Worm (Caenorhabditis elegans) whole organism, L4 larva: ENCODE data around the gene kle-2.

Experiments used
- aly-2 ChIP-seq: sonication (generic microtip); optimal IDR thresholded peaks from 2 replicates; lab custom pipeline; 2018; ENCODE audit warnings: missing biosample characterization, missing genetic modification characterization
- ama-1 ChIP-seq: fragments of 150-350 bp; optimal IDR thresholded peaks from 2 replicates; lab custom pipeline; 2014; ENCODE audit warnings: inconsistent platforms, mixed read lengths
- arid-1 ChIP-seq: fragments of 200-800 bp; sonication (Bioruptor generic); conservative IDR thresholded peaks from 2 replicates; pipeline ENCODE4 v1.3.6; 2022; ENCODE audit warnings: missing genetic modification reagents, missing genetic modification characterization, missing compliant biosample characterization
- ces-1 ChIP-seq: fragments of 150-350 bp; sonication (generic microtip); optimal IDR thresholded peaks from 4 replicates; lab custom pipeline; 2014; ENCODE audit warnings: missing biosample characterization, missing genetic modification reagents, missing genetic modification characterization
- dpl-1 ChIP-seq: fragments of 150-350 bp; optimal IDR thresholded peaks from 2 replicates; lab custom pipeline; 2014; ENCODE audit warnings: missing biosample characterization, missing genetic modification reagents, missing genetic modification characterization
- egl-43 ChIP-seq: fragments of 200-800 bp; sonication (Bioruptor generic); IDR thresholded peaks from 2 replicates; pipeline ENCODE4 v1.3.6; 2022; ENCODE audit warnings: missing genetic modification reagents, missing genetic modification characterization, missing compliant biosample characterization
- fkh-10 ChIP-seq: fragments of 150-350 bp; optimal IDR thresholded peaks from 2 replicates; lab custom pipeline; 2014; ENCODE audit warnings: missing biosample characterization, missing genetic modification reagents, missing genetic modification characterization
- jun-1 ChIP-seq: fragments of 150-350 bp; optimal IDR thresholded peaks from 2 replicates; lab custom pipeline; 2014; ENCODE audit warnings: missing biosample characterization, missing genetic modification reagents, missing genetic modification characterization
- mdl-1 ChIP-seq, 2 experiments: fragments of 150-350 bp in 1 of 2; sonication (generic microtip) in 1 of 2; optimal IDR thresholded peaks; 2 replicates each; lab custom pipeline; 2014 to 2017; ENCODE audit warnings: missing biosample characterization in 2 of 2, missing genetic modification characterization in 2 of 2
- nhr-25 ChIP-seq: sonication (generic microtip); optimal IDR thresholded peaks from 2 replicates; lab custom pipeline; 2017; ENCODE audit warnings: missing genetic modification characterization, mild to moderate bottlenecking, missing compliant biosample characterization, antibody characterized with exemption, moderate library complexity, borderline replicate concordance; ENCODE audit not compliant: insufficient read depth
- nhr-42 ChIP-seq: fragments of 200-800 bp; sonication (Bioruptor generic); IDR thresholded peaks from 2 replicates; pipeline ENCODE4 v1.3.6; 2022; ENCODE audit warnings: missing genetic modification characterization, missing compliant biosample characterization
- snpc-4 ChIP-seq: fragments of 150-350 bp; optimal IDR thresholded peaks from 2 replicates; lab custom pipeline; 2014; ENCODE audit warnings: missing biosample characterization, missing genetic modification characterization
- unc-62 ChIP-seq, 3 experiments: fragments of 150-350 bp in 1 of 3; sonication (generic microtip); optimal IDR thresholded peaks in 2 of 3; peaks in 1 of 3; 1 replicate in 1 of 3; 2 replicates in 2 of 3; lab custom pipeline; 2014 to 2017; ENCODE audit warnings: missing biosample characterization in 3 of 3, missing genetic modification characterization in 3 of 3, missing genetic modification reagents in 3 of 3, missing genotype in 1 of 3
- zfp-3 ChIP-seq: fragments of 200-800 bp; sonication (Bioruptor generic); conservative IDR thresholded peaks from 2 replicates; pipeline ENCODE4 v1.3.6; 2022; ENCODE audit warnings: missing genetic modification reagents, missing genetic modification characterization, missing compliant biosample characterization

DNA sequence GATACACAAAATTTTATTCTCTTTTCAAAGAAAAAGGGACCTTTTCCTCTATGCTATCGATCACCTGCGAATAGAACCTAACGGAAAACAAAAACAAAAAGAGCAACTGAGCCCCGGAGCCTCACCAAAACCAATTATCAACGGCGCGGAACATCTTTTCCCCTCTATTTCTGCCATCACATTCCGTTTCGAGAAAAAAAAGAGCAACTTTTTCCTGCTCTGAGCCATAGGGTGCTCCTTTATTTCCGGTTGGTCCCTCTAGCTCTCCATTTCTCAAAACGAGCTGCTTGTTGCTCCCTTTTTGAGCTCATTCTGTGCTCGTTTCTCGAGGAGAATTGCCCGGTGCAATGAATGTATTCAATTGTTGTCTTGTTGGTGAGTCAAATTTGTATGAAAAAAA lies 38.1 kb downstream of the kle-2 start, which contains the start of gene clp-1:
- no peak for TF ChIP-seq nhr-42 (GFP tag; lab: Robert Waterston, UW)
- TF ChIP-seq egl-43 (GFP tag; lab: Robert Waterston, UW) = 0 out of 2 replicates have a peak, but pooled peaks have one; percentile 16
- TF ChIP-seq jun-1 = no peak
- no peak for TF ChIP-seq ama-1 (lab: Kevin White, UChicago)
- TF ChIP-seq nhr-25 (tag; lab: Kevin White, UChicago) = no peak
- no peak for TF ChIP-seq arid-1 (GFP tag; lab: Robert Waterston, UW)
- TF ChIP-seq unc-62 (GFP tag; optimal IDR thresholded peaks at IDR 0.05 in 1 of 2; lab: Kevin White, UChicago) = no peak
- no peak for TF ChIP-seq unc-62 (tag; optimal IDR thresholded peaks at IDR 0.05; lab: Kevin White, UChicago)
- TF ChIP-seq dpl-1 (GFP tag; lab: Kevin White, UChicago) = no peak
- no peak for TF ChIP-seq ces-1
- TF ChIP-seq fkh-10 (GFP tag; lab: Kevin White, UChicago) = no peak
- TF ChIP-seq snpc-4 = no peak
- TF ChIP-seq mdl-1 (tag; optimal IDR thresholded peaks at IDR 0.05; lab: Kevin White, UChicago) = no peak
- TF ChIP-seq aly-2 (tag; lab: Kevin White, UChicago) = no peak
- no peak for TF ChIP-seq zfp-3 (GFP tag; lab: Robert Waterston, UW)
